Worm (Caenorhabditis elegans): ENCODE measurements around the gene F07G11.2.

DNA sequence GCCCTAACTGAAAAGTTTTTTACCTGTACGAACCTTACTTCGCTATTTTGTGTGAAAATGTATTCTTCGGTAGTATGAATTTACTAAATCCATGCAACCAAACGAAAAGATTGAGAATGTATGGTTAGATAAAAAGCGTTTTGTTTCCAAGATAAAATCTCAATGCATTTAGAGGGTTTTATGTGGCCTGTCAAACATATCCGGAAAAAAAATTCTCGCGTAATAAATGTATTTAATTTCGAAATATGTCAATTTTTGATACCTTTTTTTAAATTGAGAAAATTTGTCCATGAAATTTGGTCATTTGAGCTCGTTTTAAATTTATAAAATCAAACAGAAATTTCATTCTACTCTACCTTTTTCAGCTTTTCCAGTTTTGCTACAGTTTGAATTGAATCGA lies 9.3 kb upstream of the F07G11.2 start, which contains the start of gene F07G11.4:
- TF ChIP-seq fkh-10 (GFP tag; optimal IDR thresholded peaks at IDR 0.05) (no peak), nhr-77 (tag; optimal IDR thresholded peaks at IDR 0.05) (no peak), R02D3.7 (tag; optimal IDR thresholded peaks at IDR 0.05) (no peak), nhr-23 (tag; optimal IDR thresholded peaks at IDR 0.05) (no peak), pqm-1 (tag; optimal IDR thresholded peaks at IDR 0.05) (no peak), ceh-28 (tag; optimal IDR thresholded peaks at IDR 0.05) (no peak), nfya-1 (tag; optimal IDR thresholded peaks at IDR 0.05; ENCODE audit: insufficient read depth) (no peak), unc-62 (GFP tag; optimal IDR thresholded peaks at IDR 0.05) (no peak), elt-1 (tag; optimal IDR thresholded peaks at IDR 0.05) (no peak), nhr-76 (tag; optimal IDR thresholded peaks at IDR 0.05) (no peak), nhr-28 (tag; optimal IDR thresholded peaks at IDR 0.05) (no peak), unc-39 (tag; optimal IDR thresholded peaks at IDR 0.05) (no peak), fos-1 (tag; optimal IDR thresholded peaks at IDR 0.05) (no peak), zag-1 (tag; optimal IDR thresholded peaks at IDR 0.05) (no peak)
